Fruit fly (Drosophila melanogaster): ENCODE results near the gene CG5122.

Gene CG5122

dm6 chr2L:13142803-13143202 lies 12.4 kb downstream of the CG5122 start, which contains the start of gene CG9928:
Gene CG9928, minus strand, starts transcription at chr2L:13142903.
- TF ChIP-seq CG8478 (optimal IDR thresholded peaks at IDR 0.05) (no peak), CTCF (optimal IDR thresholded peaks at IDR 0.05) (no peak)

dm6 chr2L:13143522-13143921 lies 13.1 kb downstream of the CG5122 start, which contains the start of gene CG16978:
Gene CG16978, minus strand, starts transcription at chr2L:13143622.
- TF ChIP-seq CTCF (optimal IDR thresholded peaks at IDR 0.05): no peak
- TF ChIP-seq CG8478 (optimal IDR thresholded peaks at IDR 0.05): no peak

dm6 chr2L:13145035-13145683 lies 14.8 kb downstream of the CG5122 start:
- TF ChIP-seq CG8478 (optimal IDR thresholded peaks at IDR 0.05) (no peak), CTCF (optimal IDR thresholded peaks at IDR 0.05) (no peak)

- TF ChIP-seq CTCF (optimal IDR thresholded peaks at IDR 0.05) (no peak), CG8478 (optimal IDR thresholded peaks at IDR 0.05) (no peak)
Measured at dm6 chr2L:13146254-13146653, 15.9 kb downstream of the CG5122 start.

dm6 chr2L:13154313-13154712 lies 23.9 kb downstream of the CG5122 start:
- no peak for TF ChIP-seq CTCF (optimal IDR thresholded peaks at IDR 0.05)
- TF ChIP-seq CG8478 (optimal IDR thresholded peaks at IDR 0.05): no peak

- TF ChIP-seq CG8478 (optimal IDR thresholded peaks at IDR 0.05) (no peak), CTCF (optimal IDR thresholded peaks at IDR 0.05) (no peak)
Measured at dm6 chr2L:13156349-13156748, 26.0 kb downstream of the CG5122 start.

dm6 chr2L:13157903-13158302 lies 27.5 kb downstream of the CG5122 start:
- no peak for TF ChIP-seq CG8478 (optimal IDR thresholded peaks at IDR 0.05)
- TF ChIP-seq CTCF (optimal IDR thresholded peaks at IDR 0.05): no peak

- no peak for TF ChIP-seq CTCF (optimal IDR thresholded peaks at IDR 0.05)
- TF ChIP-seq CG8478 (optimal IDR thresholded peaks at IDR 0.05): no peak
Measured at dm6 chr2L:13158510-13158909, 28.1 kb downstream of the CG5122 start, which contains the start of gene Pk34A. Gene Pk34A, plus strand, starts transcription at chr2L:13158810.

- TF ChIP-seq CTCF (optimal IDR thresholded peaks at IDR 0.05) (no peak), CG8478 (optimal IDR thresholded peaks at IDR 0.05) (no peak)
Measured at dm6 chr2L:13160227-13160626, 29.8 kb downstream of the CG5122 start, which contains the start of gene kmg. Gene kmg, plus strand, starts transcription at chr2L:13160527.

- no peak for TF ChIP-seq CG8478 (optimal IDR thresholded peaks at IDR 0.05)
- no peak for TF ChIP-seq CTCF (optimal IDR thresholded peaks at IDR 0.05)
Measured at dm6 chr2L:13164994-13165801, 34.8 kb downstream of the CG5122 start, which contains the start of gene Sirt1. Gene Sirt1, plus strand, starts transcription at chr2L:13165564.

- TF ChIP-seq CTCF (optimal IDR thresholded peaks at IDR 0.05) (no peak), CG8478 (optimal IDR thresholded peaks at IDR 0.05) (no peak)
Measured at dm6 chr2L:13165802-13166347, 35.5 kb downstream of the CG5122 start, which contains the start of gene DnaJ-H. Gene DnaJ-H, minus strand, starts transcription at chr2L:13166072.

dm6 chr2L:13176123-13176522 lies 45.7 kb downstream of the CG5122 start, which contains the start of gene CG43925:
Gene CG43925, plus strand, starts transcription at chr2L:13176423.
- no peak for TF ChIP-seq CTCF (optimal IDR thresholded peaks at IDR 0.05)
- no peak for TF ChIP-seq CG8478 (optimal IDR thresholded peaks at IDR 0.05)

- TF ChIP-seq CG8478 (optimal IDR thresholded peaks at IDR 0.05) (no peak), CTCF (optimal IDR thresholded peaks at IDR 0.05) (peak in 1 of 2 experiments; percentile 9)
Measured at dm6 chr2L:13176701-13177249, 46.4 kb downstream of the CG5122 start, which contains the start of the genes Sfmbt and CG5439. Gene Sfmbt, minus strand, starts transcription at chr2L:13176785. Gene CG5439, plus strand, starts transcription at chr2L:13177150.

dm6 chr2L:13179095-13179494 lies 48.7 kb downstream of the CG5122 start, which contains the start of gene Alg7:
Gene Alg7, plus strand, starts transcription at chr2L:13179247.
- TF ChIP-seq CG8478 (optimal IDR thresholded peaks at IDR 0.05): no peak
- no peak for TF ChIP-seq CTCF (optimal IDR thresholded peaks at IDR 0.05)

dm6 chr2L:13182415-13182814 lies 52.0 kb downstream of the CG5122 start, which contains the start of gene Mgat3:
Gene Mgat3, minus strand, starts transcription at chr2L:13182596.
- no peak for TF ChIP-seq CG8478 (optimal IDR thresholded peaks at IDR 0.05)
- TF ChIP-seq CTCF (optimal IDR thresholded peaks at IDR 0.05): no peak

Measured in S2 (cell line).